Fruit fly (Drosophila melanogaster) whole organism, embryonic: Measurements from ENCODE around the gene CG11449.

Experiments used
- ATbp ChIP-seq: fragments of 200-800 bp; sonication (Bioruptor generic); optimal IDR thresholded peaks from 2 replicates; lab custom pipeline; 2017; ENCODE audit warnings: missing biosample characterization, mild to moderate bottlenecking, missing genetic modification characterization, missing genetic modification reagents
- Abd-B ChIP-seq: fragments of 200-800 bp; sonication (Bioruptor generic); optimal IDR thresholded peaks from 2 replicates; lab custom pipeline; 2018; ENCODE audit warnings: missing biosample characterization, mild to moderate bottlenecking, missing genetic modification characterization, moderate library complexity
- Adf1 ChIP-seq: fragments of 200-800 bp; sonication (Bioruptor generic); IDR thresholded peaks from 2 replicates; pipeline ENCODE4 v1.3.6; 2022; ENCODE audit warnings: missing biosample characterization, missing genetic modification characterization
- CG11456 ChIP-seq: fragments of 200-800 bp; sonication (Bioruptor generic); IDR thresholded peaks from 3 replicates; pipeline ENCODE4 v1.3.6; 2022; ENCODE audit warnings: missing biosample characterization, missing genetic modification characterization
- CG12071 ChIP-seq: fragments of 200-800 bp; sonication (Bioruptor generic); optimal IDR thresholded peaks from 3 replicates; lab custom pipeline; 2018; ENCODE audit warnings: missing biosample characterization, mild to moderate bottlenecking, missing genetic modification characterization
- CG17802 ChIP-seq: fragments of 200-800 bp; sonication (Bioruptor generic); optimal IDR thresholded peaks from 2 replicates; lab custom pipeline; 2018; ENCODE audit warnings: missing biosample characterization, mild to moderate bottlenecking, missing genetic modification characterization, moderate library complexity
- CG17829 ChIP-seq: fragments of 200-800 bp; optimal IDR thresholded peaks from 2 replicates; lab custom pipeline; 2019; ENCODE audit warnings: missing biosample characterization, mild to moderate bottlenecking, missing genetic modification characterization, moderate library complexity
- CG18011 ChIP-seq: fragments of 200-800 bp; sonication (Bioruptor generic); optimal IDR thresholded peaks from 2 replicates; lab custom pipeline; 2017; ENCODE audit warnings: missing biosample characterization, missing genetic modification characterization, mild to moderate bottlenecking, moderate library complexity, missing genotype
- CG18619 ChIP-seq: fragments of 200-800 bp; sonication (Bioruptor generic); optimal IDR thresholded peaks from 3 replicates; lab custom pipeline; 2017; ENCODE audit warnings: missing biosample characterization, mild to moderate bottlenecking, missing genetic modification characterization
- CG18764 ChIP-seq: fragments of 200-800 bp; sonication (Bioruptor generic); optimal IDR thresholded peaks from 3 replicates; lab custom pipeline; 2016; ENCODE audit warnings: missing biosample characterization, missing genetic modification characterization
- CG2129 ChIP-seq: fragments of 200-800 bp; sonication (Bioruptor generic); IDR thresholded peaks from 2 replicates; pipeline ENCODE4 v1.3.6; 2022; ENCODE audit warnings: missing biosample characterization, missing genetic modification characterization; ENCODE audit not compliant: partially characterized antibody
- CG4360 ChIP-seq: fragments of 200-800 bp; sonication (Bioruptor generic); IDR thresholded peaks from 2 replicates; pipeline ENCODE4 v1.3.6; 2022; ENCODE audit warnings: missing biosample characterization, missing genetic modification characterization
- CG6765 ChIP-seq: fragments of 200-800 bp; sonication (Bioruptor generic); optimal IDR thresholded peaks from 3 replicates; lab custom pipeline; 2017; ENCODE audit warnings: missing biosample characterization, mild to moderate bottlenecking, missing genetic modification characterization
- CG8359 ChIP-seq: fragments of 200-800 bp; sonication (Bioruptor generic); optimal IDR thresholded peaks from 2 replicates; lab custom pipeline; 2017; ENCODE audit warnings: missing biosample characterization, mild to moderate bottlenecking, missing genetic modification characterization, borderline replicate concordance
- CG8388 ChIP-seq: fragments of 200-800 bp; sonication (Bioruptor generic); optimal IDR thresholded peaks from 2 replicates; lab custom pipeline; 2019; ENCODE audit warnings: missing biosample characterization, mild to moderate bottlenecking, missing genetic modification characterization, moderate library complexity
- CG9609 ChIP-seq: fragments of 200-800 bp; sonication (Bioruptor generic); optimal IDR thresholded peaks from 3 replicates; lab custom pipeline; 2016; ENCODE audit warnings: missing biosample characterization, missing genetic modification characterization
- CG9727 ChIP-seq: fragments of 200-800 bp; sonication (Bioruptor generic); optimal IDR thresholded peaks from 3 replicates; lab custom pipeline; 2017; ENCODE audit warnings: missing biosample characterization, mild to moderate bottlenecking, missing genetic modification characterization
- Elba2 ChIP-seq: fragments of 200-800 bp; sonication (Bioruptor generic); optimal IDR thresholded peaks from 3 replicates; lab custom pipeline; 2016; ENCODE audit warnings: missing biosample characterization, missing genetic modification characterization
- Fer1 ChIP-seq: fragments of 200-800 bp; sonication (Bioruptor generic); optimal IDR thresholded peaks from 2 replicates; lab custom pipeline; 2017; ENCODE audit warnings: missing biosample characterization, mild to moderate bottlenecking, missing genetic modification characterization
- Gsc ChIP-seq: fragments of 200-800 bp; sonication (Bioruptor generic); IDR thresholded peaks from 2 replicates; pipeline ENCODE4 v1.3.6; 2022; ENCODE audit warnings: missing biosample characterization, missing genetic modification characterization
- HLH54F ChIP-seq: fragments of 200-800 bp; sonication (Bioruptor generic); optimal IDR thresholded peaks from 3 replicates; lab custom pipeline; 2016; ENCODE audit warnings: missing biosample characterization, missing genetic modification characterization
- HLHmδ ChIP-seq: fragments of 200-800 bp; sonication (Bioruptor generic); optimal IDR thresholded peaks from 2 replicates; lab custom pipeline; 2018; ENCODE audit warnings: missing biosample characterization, mild to moderate bottlenecking, missing genetic modification characterization, moderate library complexity
- HmgD ChIP-seq: fragments of 200-800 bp; sonication (Bioruptor generic); optimal IDR thresholded peaks from 3 replicates; lab custom pipeline; 2016; ENCODE audit warnings: missing biosample characterization, missing genetic modification characterization
- Hr3 ChIP-seq: fragments of 200-800 bp; sonication (Bioruptor generic); optimal IDR thresholded peaks from 3 replicates; lab custom pipeline; 2016; ENCODE audit warnings: missing biosample characterization, missing genetic modification characterization
- MESR4 ChIP-seq: fragments of 200-800 bp; sonication (Bioruptor generic); optimal IDR thresholded peaks from 2 replicates; lab custom pipeline; 2018; ENCODE audit warnings: missing biosample characterization, mild to moderate bottlenecking, missing genetic modification characterization, moderate library complexity
- Med ChIP-seq: fragments of 200-800 bp; sonication (Bioruptor generic); peaks from one replicate; lab custom pipeline; 2016; ENCODE audit warnings: missing biosample characterization, missing genetic modification characterization, mild to moderate bottlenecking, inconsistent platforms, moderate library complexity
- NC2β ChIP-seq: fragments of 200-800 bp; sonication (Bioruptor generic); optimal IDR thresholded peaks from 2 replicates; lab custom pipeline; 2016; ENCODE audit warnings: missing biosample characterization, missing genetic modification characterization
- NFAT ChIP-seq: fragments of 200-800 bp; sonication (Bioruptor generic); IDR thresholded peaks from 2 replicates; pipeline ENCODE4 v1.3.6; 2022; ENCODE audit warnings: missing biosample characterization, missing genetic modification characterization
- NfI ChIP-seq: fragments of 200-800 bp; sonication (Bioruptor generic); optimal IDR thresholded peaks from 3 replicates; lab custom pipeline; 2018; ENCODE audit warnings: missing biosample characterization, mild to moderate bottlenecking, missing genetic modification characterization, moderate library complexity
- Pdp1 ChIP-seq, 2 experiments: fragments of 200-800 bp; sonication (Bioruptor generic); optimal IDR thresholded peaks; 3 replicates each; lab custom pipeline; 2016; ENCODE audit warnings: missing biosample characterization in 2 of 2, missing genetic modification characterization in 2 of 2, mild to moderate bottlenecking in 1 of 2, moderate library complexity in 1 of 2
- YL-1 ChIP-seq: fragments of 200-800 bp; sonication (Bioruptor generic); optimal IDR thresholded peaks from 3 replicates; lab custom pipeline; 2017; ENCODE audit warnings: missing biosample characterization, mild to moderate bottlenecking, missing genetic modification characterization
- ash1 ChIP-seq: fragments of 200-800 bp; sonication (Bioruptor generic); optimal IDR thresholded peaks from 2 replicates; lab custom pipeline; 2018; ENCODE audit warnings: missing biosample characterization, mild to moderate bottlenecking, missing genetic modification characterization
- caup ChIP-seq: fragments of 200-800 bp; sonication (Bioruptor generic); optimal IDR thresholded peaks from 3 replicates; lab custom pipeline; 2017; ENCODE audit warnings: missing biosample characterization, mild to moderate bottlenecking, missing genetic modification characterization, moderate library complexity; ENCODE audit not compliant: severe bottlenecking
- ci ChIP-seq: fragments of 200-800 bp; sonication (Bioruptor generic); IDR thresholded peaks from 3 replicates; pipeline ENCODE4 v1.3.6; 2022; ENCODE audit warnings: missing biosample characterization, missing genetic modification characterization
- fd102C ChIP-seq: fragments of 200-800 bp; sonication (Bioruptor generic); optimal IDR thresholded peaks from 2 replicates; lab custom pipeline; 2018; ENCODE audit warnings: missing biosample characterization, mild to moderate bottlenecking, missing genetic modification characterization, moderate library complexity
- fru ChIP-seq: fragments of >200 bp; optimal IDR thresholded peaks from 2 replicates; lab custom pipeline; 2017
- inv ChIP-seq: fragments of 200-800 bp; sonication (Bioruptor generic); IDR thresholded peaks from 2 replicates; pipeline ENCODE4 v1.3.6; 2022; ENCODE audit warnings: missing biosample characterization, missing genetic modification characterization; ENCODE audit not compliant: partially characterized antibody
- jumu ChIP-seq: fragments of 200-800 bp; sonication (Bioruptor generic); optimal IDR thresholded peaks from 3 replicates; lab custom pipeline; 2016; ENCODE audit warnings: missing biosample characterization, missing genetic modification characterization
- ken ChIP-seq: fragments of 200-800 bp; sonication (Bioruptor generic); IDR thresholded peaks from 3 replicates; pipeline ENCODE4 v1.3.6; 2022; ENCODE audit warnings: missing biosample characterization, missing genetic modification characterization
- kni ChIP-seq: fragments of 200-800 bp; sonication (Bioruptor generic); optimal IDR thresholded peaks from 3 replicates; lab custom pipeline; 2017; ENCODE audit warnings: mild to moderate bottlenecking, missing biosample characterization, missing genetic modification reagents, missing genetic modification characterization
- lilli ChIP-seq: fragments of 200-800 bp; sonication (Bioruptor generic); optimal IDR thresholded peaks from 3 replicates; lab custom pipeline; 2016; ENCODE audit warnings: missing biosample characterization, missing genetic modification characterization
- nmo ChIP-seq: fragments of 200-800 bp; sonication (Bioruptor generic); optimal IDR thresholded peaks from 2 replicates; lab custom pipeline; 2018; ENCODE audit warnings: missing biosample characterization, mild to moderate bottlenecking, missing genetic modification characterization, moderate library complexity
- pho ChIP-seq: fragments of 200-800 bp; sonication (Bioruptor generic); optimal IDR thresholded peaks from 2 replicates; lab custom pipeline; 2016; ENCODE audit warnings: missing biosample characterization, missing genetic modification characterization
- psq ChIP-seq: fragments of 200-800 bp; sonication (Bioruptor generic); optimal IDR thresholded peaks from 2 replicates; lab custom pipeline; 2017; ENCODE audit warnings: missing biosample characterization, missing genetic modification characterization
- pzg ChIP-seq: fragments of 200-800 bp; sonication (Bioruptor generic); optimal IDR thresholded peaks from 3 replicates; lab custom pipeline; 2018; ENCODE audit warnings: missing biosample characterization, mild to moderate bottlenecking, missing genetic modification characterization, moderate library complexity
- sens-2 ChIP-seq: fragments of 200-800 bp; sonication (Bioruptor generic); IDR thresholded peaks from 2 replicates; pipeline ENCODE4 v1.3.6; 2022; ENCODE audit warnings: missing biosample characterization, missing genetic modification characterization
- slp2 ChIP-seq: fragments of 200-800 bp; sonication (Bioruptor generic); optimal IDR thresholded peaks from 2 replicates; lab custom pipeline; 2016; ENCODE audit warnings: missing biosample characterization, missing genetic modification characterization
- sug ChIP-seq: fragments of 200-800 bp; optimal IDR thresholded peaks from 2 replicates; lab custom pipeline; 2019; ENCODE audit warnings: missing biosample characterization, mild to moderate bottlenecking, missing genetic modification characterization, moderate library complexity
- wor ChIP-seq: fragments of 200-800 bp; sonication (Bioruptor generic); IDR thresholded peaks from 2 replicates; pipeline ENCODE4 v1.3.6; 2022; ENCODE audit warnings: missing biosample characterization, missing genetic modification characterization
- z ChIP-seq: fragments of 200-800 bp; sonication (Bioruptor generic); IDR thresholded peaks from 3 replicates; pipeline ENCODE4 v1.3.6; 2022; ENCODE audit warnings: missing biosample characterization, missing genetic modification characterization

Gene CG11449

dm6 chr3L:22458271-22458670 lies 4.1 kb downstream of the CG11449 start (continued):
- TF ChIP-seq sens-2 (GFP tag; lab: Robert Waterston, UW) (no peak), caup (peak; percentile 47), kni (GFP tag; lab: Kevin White, UChicago) (no peak), sug (tag; lab: Kevin White, UChicago) (peak; percentile 96), CG18619 (GFP tag; lab: Kevin White, UChicago) (no peak), jumu (no peak), Pdp1 (GFP tag; optimal IDR thresholded peaks at IDR 0.05; lab: Kevin White, UChicago) (peak in 1 of 2 experiments; percentile 49), CG9609 (GFP tag; lab: Kevin White, UChicago) (no peak), Abd-B (no peak), NFAT (GFP tag; lab: Robert Waterston, UW) (no peak), HmgD (GFP tag; lab: Kevin White, UChicago) (no peak)

DNA sequence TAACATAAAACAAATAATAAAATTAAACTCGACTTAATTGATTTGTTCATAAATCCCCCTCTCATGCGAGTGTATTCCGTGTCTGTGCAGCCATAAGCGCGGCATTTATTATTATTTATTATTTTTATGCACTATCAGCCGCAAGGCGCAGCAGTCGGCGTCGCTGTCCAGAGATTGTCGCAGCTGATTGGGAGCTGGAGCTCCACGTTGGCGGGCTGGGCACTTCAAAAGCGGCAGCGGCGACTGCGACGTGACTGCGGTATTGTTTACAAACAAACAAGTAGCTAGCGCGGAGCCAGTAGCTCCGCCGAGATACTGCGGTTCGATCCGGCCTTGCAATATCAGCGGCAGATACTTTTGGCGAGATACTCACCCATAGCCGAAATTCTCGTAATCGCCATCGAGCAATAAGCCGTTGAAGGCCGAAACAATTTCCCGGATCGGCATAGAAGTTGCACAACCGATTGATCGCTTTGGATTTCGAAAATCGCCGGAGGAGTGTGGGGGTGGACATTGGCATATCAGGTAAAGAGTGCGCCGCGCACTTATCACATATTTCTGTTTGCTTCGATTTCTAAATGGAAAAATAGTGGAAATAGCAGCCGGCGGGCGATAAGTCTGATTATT lies 4.8 kb downstream of the CG11449 start:
- TF ChIP-seq NfI (GFP tag; lab: Kevin White, UChicago) (no peak), inv (GFP tag; lab: Robert Waterston, UW) (no peak), ATbp (GFP tag; lab: Kevin White, UChicago) (no peak), ken (GFP tag; lab: Robert Waterston, UW) (no peak), CG6765 (GFP tag; lab: Kevin White, UChicago) (no peak), Adf1 (GFP tag; lab: Robert Waterston, UW) (peak; percentile 86), CG8359 (GFP tag; lab: Kevin White, UChicago) (no peak), Fer1 (GFP tag; lab: Kevin White, UChicago) (no peak), Elba2 (no peak), CG12071 (GFP tag; lab: Kevin White, UChicago) (no peak), CG9727 (GFP tag; lab: Kevin White, UChicago) (peak; percentile 11), YL-1 (GFP tag; lab: Kevin White, UChicago) (no peak), CG17802 (tag; lab: Kevin White, UChicago) (no peak), HLH54F (GFP tag; lab: Kevin White, UChicago) (no peak), lilli (GFP tag; lab: Kevin White, UChicago) (no peak), Gsc (GFP tag; lab: Robert Waterston, UW) (no peak), slp2 (no peak), pho (GFP tag; lab: Kevin White, UChicago) (no peak), fd102C (GFP tag; lab: Kevin White, UChicago) (no peak), CG4360 (GFP tag; lab: Robert Waterston, UW) (no peak), CG17829 (tag; lab: Kevin White, UChicago) (no peak), CG8388 (GFP tag; lab: Kevin White, UChicago) (no peak), ash1 (GFP tag; lab: Kevin White, UChicago) (no peak), CG18764 (GFP tag; lab: Kevin White, UChicago) (no peak), pzg (GFP tag; lab: Kevin White, UChicago) (no peak), psq (GFP tag; lab: Kevin White, UChicago) (no peak), Hr3 (GFP tag; lab: Kevin White, UChicago) (no peak), CG2129 (GFP tag; lab: Robert Waterston, UW) (no peak), HLHmδ (no peak), fru (lab: Kevin White, UChicago) (no peak), ci (peak; percentile 25; the same call in 1 of the 3 replicates), CG11456 (no peak), MESR4 (GFP tag; lab: Kevin White, UChicago) (no peak), z (GFP tag; lab: Robert Waterston, UW) (no peak), nmo (GFP tag; lab: Kevin White, UChicago) (peak; percentile 13), CG18011 (GFP tag; lab: Kevin White, UChicago) (no peak), wor (no peak), Med (peak; percentile 69), NC2β (GFP tag; lab: Kevin White, UChicago) (no peak)
